Fruit fly (Drosophila melanogaster): Measurements from ENCODE around the gene Fer2LCH.
A peak's percentile ranks its signal among the peaks of the same experiment; 100 is the strongest.

Fer2LCH gene

dm6 chr3R:30413795-30414194 lies 26.2 kb downstream of the Fer2LCH start (continued):
- TF ChIP-seq ss (GFP tag; optimal IDR thresholded peaks at IDR 0.05), result peak in 1 of 2 experiments; percentile 27
- TF ChIP-seq Hr4 (GFP tag; optimal IDR thresholded peaks at IDR 0.05), result peak; percentile 30
- TF ChIP-seq CG8119 (GFP tag; IDR thresholded peaks at IDR 0.05), result no peak
- TF ChIP-seq dac (GFP tag; optimal IDR thresholded peaks at IDR 0.05), result no peak
- peak; percentile 57 for TF ChIP-seq pdm3 (GFP tag; optimal IDR thresholded peaks at IDR 0.05)
- TF ChIP-seq CG9139 (GFP tag; optimal IDR thresholded peaks at IDR 0.05), result no peak
- TF ChIP-seq Lpt (GFP tag; optimal IDR thresholded peaks at IDR 0.05), result no peak
- TF ChIP-seq salr (GFP tag; optimal IDR thresholded peaks at IDR 0.05), result no peak
- no peak for TF ChIP-seq Met (GFP tag; optimal IDR thresholded peaks at IDR 0.05)
- TF ChIP-seq Sox102F (GFP tag; optimal IDR thresholded peaks at IDR 0.05), result peak; percentile 56
- no peak for TF ChIP-seq CG15336 (GFP tag; IDR thresholded peaks at IDR 0.05)
- peak; percentile 49 for TF ChIP-seq Smox (GFP tag; optimal IDR thresholded peaks at IDR 0.05)
- no peak for TF ChIP-seq fkh (GFP tag; optimal IDR thresholded peaks at IDR 0.05)
- peak; percentile 80 for TF ChIP-seq svp (GFP tag)
- TF ChIP-seq CG10631 (GFP tag; optimal IDR thresholded peaks at IDR 0.05), result peak; percentile 22
- TF ChIP-seq Hr38 (GFP tag; optimal IDR thresholded peaks at IDR 0.05), result no peak

DNA sequence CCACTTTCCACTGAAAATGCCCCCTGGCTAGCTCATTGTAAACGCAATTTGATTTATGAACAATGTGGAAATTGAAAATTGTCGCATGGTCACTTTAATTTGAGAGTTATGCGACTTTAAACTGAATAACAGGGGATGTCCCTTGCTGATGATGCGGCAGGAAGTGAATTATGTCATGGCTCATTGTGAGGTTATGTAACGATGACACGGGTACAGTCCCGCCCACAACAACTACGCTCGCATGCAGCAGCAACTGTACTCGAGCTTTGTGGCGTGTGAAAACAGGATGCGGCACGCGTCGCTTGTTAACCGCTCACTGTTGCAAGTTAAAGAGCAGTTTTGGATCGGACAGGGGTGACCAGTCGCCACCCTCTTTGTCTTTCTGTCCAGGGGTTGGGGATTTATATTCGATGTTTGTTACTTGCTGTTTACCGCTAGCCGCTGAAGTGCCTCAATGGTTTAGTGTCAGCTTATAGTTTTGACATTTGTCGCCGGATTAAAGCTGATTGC lies 29.2 kb downstream of the Fer2LCH start:
- TF ChIP-seq ss (GFP tag; optimal IDR thresholded peaks at IDR 0.05) (no peak), CG11902 (GFP tag; optimal IDR thresholded peaks at IDR 0.05) (no peak), CG8319 (GFP tag; optimal IDR thresholded peaks at IDR 0.05) (no peak), vri (GFP tag; optimal IDR thresholded peaks at IDR 0.05) (no peak), Hr4 (GFP tag; optimal IDR thresholded peaks at IDR 0.05) (no peak), acj6 (GFP tag; optimal IDR thresholded peaks at IDR 0.05) (no peak), pdm3 (GFP tag; optimal IDR thresholded peaks at IDR 0.05) (no peak), CG32006 (GFP tag; optimal IDR thresholded peaks at IDR 0.05) (no peak), dac (GFP tag; optimal IDR thresholded peaks at IDR 0.05) (no peak), CG8632 (GFP tag; optimal IDR thresholded peaks at IDR 0.05) (no peak), CG34406 (GFP tag; optimal IDR thresholded peaks at IDR 0.05) (no peak), CG1621 (tag; optimal IDR thresholded peaks at IDR 0.05) (no peak), Eip78C (GFP tag) (no peak), CG6163 (GFP tag; IDR thresholded peaks at IDR 0.05) (no peak)

DNA sequence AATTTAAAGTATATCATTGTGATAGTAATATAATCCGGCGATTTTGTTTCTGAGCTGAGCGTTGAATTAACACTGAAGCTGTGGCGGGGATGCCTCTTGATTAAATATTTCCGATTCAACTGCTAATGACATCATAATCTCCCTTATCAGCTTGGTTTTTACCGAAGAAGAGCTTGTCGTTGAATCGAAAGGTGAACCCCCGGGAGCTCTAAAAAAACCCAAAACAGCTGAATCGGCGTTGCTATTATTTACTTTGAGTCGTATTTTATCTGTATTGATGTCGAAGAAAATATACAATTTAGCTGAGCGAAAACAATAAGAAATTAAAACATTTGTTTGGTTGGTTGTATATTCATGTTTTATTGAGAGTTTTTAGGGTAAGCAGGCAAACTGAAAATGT lies 31.6 kb downstream of the Fer2LCH start:
- TF ChIP-seq CG7368 (GFP tag; optimal IDR thresholded peaks at IDR 0.05) (no peak), svp (GFP tag) (peak; percentile 83)

- TF ChIP-seq dac (GFP tag; optimal IDR thresholded peaks at IDR 0.05) (no peak), eg (GFP tag; IDR thresholded peaks at IDR 0.05) (no peak), achi (GFP tag; optimal IDR thresholded peaks at IDR 0.05) (no peak), CG31627 (GFP tag; optimal IDR thresholded peaks at IDR 0.05) (no peak), Lpt (GFP tag; optimal IDR thresholded peaks at IDR 0.05) (no peak), CG15336 (GFP tag; IDR thresholded peaks at IDR 0.05) (no peak), Sox14 (GFP tag; optimal IDR thresholded peaks at IDR 0.05) (no peak), ss (GFP tag; optimal IDR thresholded peaks at IDR 0.05) (no peak), CG6854 (GFP tag; optimal IDR thresholded peaks at IDR 0.05) (no peak), fd59A (GFP tag; optimal IDR thresholded peaks at IDR 0.05) (no peak), CG8319 (GFP tag; optimal IDR thresholded peaks at IDR 0.05) (no peak), vri (GFP tag; optimal IDR thresholded peaks at IDR 0.05) (no peak), net (GFP tag; optimal IDR thresholded peaks at IDR 0.05) (no peak)
These were observed 35.3 kb downstream of the Fer2LCH start, which contains the start of the genes CG2217 and CG42740 for dm6 chr3R:30422871-30423270. CG2217 (minus strand) TSS chr3R:30422971. CG42740 (minus strand) TSS chr3R:30422971.

DNA sequence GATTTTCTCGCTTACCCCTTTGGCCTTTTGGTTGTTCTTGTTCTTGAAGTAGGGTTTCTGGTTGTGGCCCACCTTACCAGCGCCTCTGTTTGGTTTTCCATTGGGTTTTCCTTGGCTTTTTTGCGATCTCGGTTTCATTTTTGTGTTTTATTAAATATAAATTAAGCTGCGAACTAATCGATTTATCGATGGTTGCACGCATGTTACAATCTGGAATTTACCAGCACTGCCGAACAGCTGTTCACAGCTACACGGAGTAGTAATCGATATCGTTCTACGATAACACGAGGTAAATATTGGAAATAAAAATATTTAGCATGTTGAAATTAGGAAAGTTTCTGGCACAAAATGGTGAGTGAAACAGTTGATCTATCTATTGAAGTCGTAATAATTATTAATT lies 36.1 kb downstream of the Fer2LCH start, which contains the start of the genes CG15535 and mRpS18C:
TSS of gene CG15535 (minus strand) at position 235 of the 400 bp plus-strand sequence.
TSS of gene mRpS18C (plus strand) at position 280 of the 400 bp plus-strand sequence.
- TF ChIP-seq CG11294 (GFP tag; IDR thresholded peaks at IDR 0.05), result no peak
- TF ChIP-seq vri (GFP tag; optimal IDR thresholded peaks at IDR 0.05), result no peak
- 0 out of 3 replicates have a peak, but pooled peaks have one; percentile 17 for TF ChIP-seq CG6163 (GFP tag; IDR thresholded peaks at IDR 0.05)
- no peak for TF ChIP-seq Ets21C (GFP tag; optimal IDR thresholded peaks at IDR 0.05)
- no peak for TF ChIP-seq Eip75B (GFP tag; optimal IDR thresholded peaks at IDR 0.05)
- no peak for TF ChIP-seq cyc (GFP tag; optimal IDR thresholded peaks at IDR 0.05)
- no peak for TF ChIP-seq CG8632 (GFP tag; optimal IDR thresholded peaks at IDR 0.05)
- no peak for TF ChIP-seq ss (GFP tag; optimal IDR thresholded peaks at IDR 0.05)
- TF ChIP-seq Eip78C (GFP tag), result peak; percentile 60
- TF ChIP-seq topi (GFP tag; optimal IDR thresholded peaks at IDR 0.05), result peak; percentile 9
- TF ChIP-seq salr (GFP tag; optimal IDR thresholded peaks at IDR 0.05), result no peak
- no peak for TF ChIP-seq net (GFP tag; optimal IDR thresholded peaks at IDR 0.05)
- peak; percentile 7 for TF ChIP-seq esn (GFP tag; optimal IDR thresholded peaks at IDR 0.05)
- no peak for TF ChIP-seq dsx (GFP tag; optimal IDR thresholded peaks at IDR 0.05; ENCODE audit: poor library complexity, severe bottlenecking)
- TF ChIP-seq fkh (GFP tag; optimal IDR thresholded peaks at IDR 0.05), result no peak
- no peak for TF ChIP-seq Gug (GFP tag; IDR thresholded peaks at IDR 0.05)
- peak; percentile 2 for TF ChIP-seq lz (GFP tag; optimal IDR thresholded peaks at IDR 0.05)

Data from whole organism, prepupa.